Worm (Caenorhabditis elegans): ENCODE data around the gene pigw-1.

DNA sequence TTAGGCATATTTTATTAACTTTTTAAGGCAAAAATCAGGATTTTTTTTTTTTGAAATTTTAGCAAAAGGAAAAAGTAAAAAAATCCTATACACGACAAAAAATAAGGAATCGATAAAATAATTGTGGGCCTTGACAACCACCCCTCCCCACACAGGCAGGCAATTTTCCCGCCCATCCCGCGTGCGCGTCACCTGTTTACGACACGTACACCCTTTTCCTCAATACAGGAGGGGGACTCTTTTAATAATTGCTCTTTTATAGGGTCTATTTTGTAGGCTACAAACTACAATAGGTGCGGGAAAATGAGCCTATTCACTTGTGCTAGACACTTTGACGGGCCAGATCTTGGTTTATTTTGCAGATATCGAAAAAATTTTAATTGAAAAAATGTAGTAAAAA, 52.2 kb downstream of the pigw-1 start:
- TF ChIP-seq ref-1 (GFP tag; conservative IDR thresholded peaks at IDR 0.05) (no peak), T22C8.4 (GFP tag; IDR thresholded peaks at IDR 0.05) (no peak), ztf-23 (GFP tag; IDR thresholded peaks at IDR 0.05) (no peak), cog-1 (tag; optimal IDR thresholded peaks at IDR 0.05) (no peak), klf-2 (GFP tag; conservative IDR thresholded peaks at IDR 0.05) (no peak), flt-1 (GFP tag; IDR thresholded peaks at IDR 0.05) (no peak), ztf-29 (GFP tag; IDR thresholded peaks at IDR 0.05) (no peak), med-1 (GFP tag; optimal IDR thresholded peaks at IDR 0.05; ENCODE audit: insufficient read depth) (no peak)

Data from whole organism, midembryonic.